ENCODE assay signal across 3 fruit fly cellular contexts in genomic region chr2L:16275809-16276178, dm6.
TF ChIP-seq lines count a peak whose summit lies in the region.

No protein-coding gene starts in this region.

TF ChIP-seq in whole organism, embryonic, 481 proteins besides CTCF, POLR2A, EP300 and RAD21 (continued from another document and continues in another):
- 0 out of 2 replicates have a peak, but pooled peaks have one; percentile 30 for TF ChIP-seq CG11696 (GFP tag; IDR thresholded peaks at IDR 0.05; lab: Robert Waterston, UW)
- peak; percentile 51 for TF ChIP-seq CG8924 (tag; optimal IDR thresholded peaks at IDR 0.05; lab: Kevin White, UChicago)
- TF ChIP-seq unpg (GFP tag; optimal IDR thresholded peaks at IDR 0.05; lab: Kevin White, UChicago): peak; percentile 55
- peak; percentile 21 for TF ChIP-seq CG12219 (GFP tag; optimal IDR thresholded peaks at IDR 0.05; lab: Kevin White, UChicago)
- peak; percentile 45 for TF ChIP-seq CG6854 (GFP tag; optimal IDR thresholded peaks at IDR 0.05; lab: Kevin White, UChicago)
- peak; percentile 13 for TF ChIP-seq Mad (GFP tag; optimal IDR thresholded peaks at IDR 0.05; lab: Kevin White, UChicago)
- TF ChIP-seq eve (GFP tag; optimal IDR thresholded peaks at IDR 0.05; lab: Kevin White, UChicago): peak in 1 of 2 experiments; percentile 80
- peak; percentile 89 for TF ChIP-seq Drgx (GFP tag; IDR thresholded peaks at IDR 0.05; lab: Robert Waterston, UW)
- peak; percentile 33 for TF ChIP-seq CG4854 (GFP tag; optimal IDR thresholded peaks at IDR 0.05; lab: Kevin White, UChicago)
- TF ChIP-seq dpn (GFP tag; optimal IDR thresholded peaks at IDR 0.05; lab: Kevin White, UChicago): peak; percentile 3 to 22
- peak; percentile 25 for TF ChIP-seq CG12769 (tag; optimal IDR thresholded peaks at IDR 0.05; lab: Kevin White, UChicago)
- TF ChIP-seq CG16815 (GFP tag; optimal IDR thresholded peaks at IDR 0.05; lab: Kevin White, UChicago): peak; percentile 24
- TF ChIP-seq CG13424 (tag; optimal IDR thresholded peaks at IDR 0.05; lab: Kevin White, UChicago): peak; percentile 28
- no peak for TF ChIP-seq da (GFP tag; optimal IDR thresholded peaks at IDR 0.05; lab: Kevin White, UChicago)
- TF ChIP-seq Hr3 (GFP tag; optimal IDR thresholded peaks at IDR 0.05; lab: Kevin White, UChicago): peak; percentile 16
- no peak for TF ChIP-seq Tbp (GFP tag; optimal IDR thresholded peaks at IDR 0.05; lab: Kevin White, UChicago)
- peak; percentile 51 for TF ChIP-seq lmd (GFP tag; IDR thresholded peaks at IDR 0.05; lab: Robert Waterston, UW)
- no peak for TF ChIP-seq Oaz (GFP tag; IDR thresholded peaks at IDR 0.05; lab: Robert Waterston, UW)
- peak; percentile 50 for TF ChIP-seq CG10147 (GFP tag; optimal IDR thresholded peaks at IDR 0.05; lab: Kevin White, UChicago)
- no peak for TF ChIP-seq Dll (GFP tag; IDR thresholded peaks at IDR 0.05; lab: Robert Waterston, UW; ENCODE audit: partially characterized antibody)
- peak; percentile 55 for TF ChIP-seq org-1 (GFP tag; optimal IDR thresholded peaks at IDR 0.05; lab: Kevin White, UChicago)
- no peak for TF ChIP-seq CG17568 (GFP tag; optimal IDR thresholded peaks at IDR 0.05; lab: Kevin White, UChicago)
- peak; percentile 44 for TF ChIP-seq CG10979 (tag; optimal IDR thresholded peaks at IDR 0.05; lab: Kevin White, UChicago)
- TF ChIP-seq NfI (GFP tag; optimal IDR thresholded peaks at IDR 0.05; lab: Kevin White, UChicago): peak; percentile 42
- TF ChIP-seq so (GFP tag; IDR thresholded peaks at IDR 0.05; lab: Robert Waterston, UW): no peak
- TF ChIP-seq dmrt99B (tag; optimal IDR thresholded peaks at IDR 0.05; lab: Kevin White, UChicago): peak; percentile 66
- no peak for TF ChIP-seq cad (GFP tag; optimal IDR thresholded peaks at IDR 0.05; lab: Kevin White, UChicago)
- TF ChIP-seq pum (GFP tag; optimal IDR thresholded peaks at IDR 0.05; lab: Kevin White, UChicago): no peak
- TF ChIP-seq CG10209 (GFP tag; optimal IDR thresholded peaks at IDR 0.05; lab: Kevin White, UChicago): peak; percentile 60
- peak; percentile 30 for TF ChIP-seq HLH54F (GFP tag; optimal IDR thresholded peaks at IDR 0.05; lab: Kevin White, UChicago)
- TF ChIP-seq CG31441 (GFP tag; IDR thresholded peaks at IDR 0.05; lab: Robert Waterston, UW): peak; percentile 61
- no peak for TF ChIP-seq CG10274 (GFP tag; optimal IDR thresholded peaks at IDR 0.05; lab: Kevin White, UChicago)
- no peak for TF ChIP-seq Ets97D (GFP tag; optimal IDR thresholded peaks at IDR 0.05; lab: Kevin White, UChicago)
- peak; percentile 35 for TF ChIP-seq CG30403 (GFP tag; optimal IDR thresholded peaks at IDR 0.05; lab: Kevin White, UChicago)
- no peak for TF ChIP-seq Lim3 (GFP tag; IDR thresholded peaks at IDR 0.05; lab: Robert Waterston, UW)
- peak; percentile 4 for TF ChIP-seq Dek (tag; optimal IDR thresholded peaks at IDR 0.05; lab: Kevin White, UChicago)
- TF ChIP-seq fd64A (GFP tag; optimal IDR thresholded peaks at IDR 0.05; lab: Kevin White, UChicago): no peak
- TF ChIP-seq Blimp-1 (GFP tag; optimal IDR thresholded peaks at IDR 0.05; lab: Kevin White, UChicago): peak; percentile 52
- peak; percentile 19 for TF ChIP-seq Dip3 (GFP tag; optimal IDR thresholded peaks at IDR 0.05; lab: Kevin White, UChicago)
- TF ChIP-seq CG14710 (tag; optimal IDR thresholded peaks at IDR 0.05; lab: Kevin White, UChicago): peak; percentile 11
- TF ChIP-seq caup (GFP tag; optimal IDR thresholded peaks at IDR 0.05; lab: Kevin White, UChicago; ENCODE audit: severe bottlenecking): peak; percentile 61
- TF ChIP-seq CG18599 (GFP tag; optimal IDR thresholded peaks at IDR 0.05; lab: Kevin White, UChicago): peak; percentile 86
- TF ChIP-seq nmo (GFP tag; optimal IDR thresholded peaks at IDR 0.05; lab: Kevin White, UChicago): peak; percentile 53
- TF ChIP-seq Lpt (GFP tag; optimal IDR thresholded peaks at IDR 0.05; lab: Kevin White, UChicago): no peak

TF ChIP-seq in whole organism, prepupa, 60 proteins besides CTCF, POLR2A, EP300 and RAD21 (continued from another document):
- TF ChIP-seq CG11294 (GFP tag; IDR thresholded peaks at IDR 0.05; lab: Robert Waterston, UW) (peak; percentile 59), CG6854 (GFP tag; optimal IDR thresholded peaks at IDR 0.05; lab: Kevin White, UChicago) (no peak), Lpt (GFP tag; optimal IDR thresholded peaks at IDR 0.05; lab: Kevin White, UChicago) (peak; percentile 39), CG8319 (GFP tag; optimal IDR thresholded peaks at IDR 0.05; lab: Kevin White, UChicago) (no peak), CG10631 (GFP tag; optimal IDR thresholded peaks at IDR 0.05; lab: Kevin White, UChicago) (peak; percentile 50), CG31627 (GFP tag; optimal IDR thresholded peaks at IDR 0.05; lab: Kevin White, UChicago) (peak; percentile 10), topi (GFP tag; optimal IDR thresholded peaks at IDR 0.05; lab: Kevin White, UChicago) (peak; percentile 52), CG6792 (GFP tag; optimal IDR thresholded peaks at IDR 0.05; lab: Kevin White, UChicago) (no peak), CG32006 (GFP tag; optimal IDR thresholded peaks at IDR 0.05; lab: Kevin White, UChicago) (peak; percentile 89), CG3919 (GFP tag; optimal IDR thresholded peaks at IDR 0.05; lab: Kevin White, UChicago) (peak; percentile 27), CG7368 (GFP tag; optimal IDR thresholded peaks at IDR 0.05; lab: Kevin White, UChicago) (no peak), Eip93F (GFP tag; optimal IDR thresholded peaks at IDR 0.05; lab: Kevin White, UChicago) (no peak), fd85E (GFP tag; optimal IDR thresholded peaks at IDR 0.05; lab: Kevin White, UChicago) (no peak), dac (GFP tag; optimal IDR thresholded peaks at IDR 0.05; lab: Kevin White, UChicago) (peak; percentile 72), CG1621 (tag; optimal IDR thresholded peaks at IDR 0.05; lab: Kevin White, UChicago) (peak; percentile 28), Blimp-1 (GFP tag; optimal IDR thresholded peaks at IDR 0.05; lab: Kevin White, UChicago) (no peak), CG6163 (GFP tag; IDR thresholded peaks at IDR 0.05; lab: Robert Waterston, UW) (peak; percentile 83), Smox (GFP tag; optimal IDR thresholded peaks at IDR 0.05; lab: Kevin White, UChicago) (no peak), Sox15 (GFP tag; optimal IDR thresholded peaks at IDR 0.05; lab: Kevin White, UChicago) (no peak), Hr4 (GFP tag; optimal IDR thresholded peaks at IDR 0.05; lab: Kevin White, UChicago) (peak; percentile 90), pdm3 (GFP tag; optimal IDR thresholded peaks at IDR 0.05; lab: Kevin White, UChicago) (peak; percentile 48), CG4318 (GFP tag; optimal IDR thresholded peaks at IDR 0.05; lab: Kevin White, UChicago) (peak; percentile 85), lz (GFP tag; optimal IDR thresholded peaks at IDR 0.05; lab: Kevin White, UChicago) (peak; percentile 30), CG15336 (GFP tag; IDR thresholded peaks at IDR 0.05; lab: Robert Waterston, UW) (peak; percentile 79), CG6276 (GFP tag; optimal IDR thresholded peaks at IDR 0.05; lab: Kevin White, UChicago) (peak; percentile 77), vri (GFP tag; optimal IDR thresholded peaks at IDR 0.05; lab: Kevin White, UChicago) (no peak), Gug (GFP tag; IDR thresholded peaks at IDR 0.05; lab: Robert Waterston, UW) (peak; percentile 51; the same call in 1 of the 2 replicates), Eip78C (GFP tag; lab: Kevin White, UChicago) (peak; percentile 86), CG9139 (GFP tag; optimal IDR thresholded peaks at IDR 0.05; lab: Kevin White, UChicago) (no peak), Hr38 (GFP tag; optimal IDR thresholded peaks at IDR 0.05; lab: Kevin White, UChicago) (no peak), Hr39 (GFP tag; optimal IDR thresholded peaks at IDR 0.05; lab: Kevin White, UChicago) (peak; percentile 8), svp (GFP tag; lab: Kevin White, UChicago) (peak; percentile 80), Sox102F (GFP tag; optimal IDR thresholded peaks at IDR 0.05; lab: Kevin White, UChicago) (peak; percentile 49), fkh (GFP tag; optimal IDR thresholded peaks at IDR 0.05; lab: Kevin White, UChicago) (no peak), ss (GFP tag; optimal IDR thresholded peaks at IDR 0.05; lab: Kevin White, UChicago) (no peak), CG11902 (GFP tag; optimal IDR thresholded peaks at IDR 0.05; lab: Kevin White, UChicago) (no peak), CG8632 (GFP tag; optimal IDR thresholded peaks at IDR 0.05; lab: Kevin White, UChicago) (peak; percentile 18), net (GFP tag; optimal IDR thresholded peaks at IDR 0.05; lab: Kevin White, UChicago) (peak; percentile 32), OdsH (GFP tag; optimal IDR thresholded peaks at IDR 0.05; lab: Kevin White, UChicago) (peak; percentile 57), eg (GFP tag; IDR thresholded peaks at IDR 0.05; lab: Robert Waterston, UW) (peak; percentile 83), CG10669 (GFP tag; optimal IDR thresholded peaks at IDR 0.05; lab: Kevin White, UChicago) (peak; percentile 43)

TF ChIP-seq in whole organism, wandering third instar larva, 38 proteins besides CTCF, POLR2A, EP300 and RAD21 (continued from another document):
- TF ChIP-seq GATAd (GFP tag; optimal IDR thresholded peaks at IDR 0.05; lab: Kevin White, UChicago) (no peak), Dif (GFP tag; optimal IDR thresholded peaks at IDR 0.05; lab: Kevin White, UChicago; ENCODE audit: partially characterized antibody) (no peak), OdsH (GFP tag; optimal IDR thresholded peaks at IDR 0.05; lab: Kevin White, UChicago) (no peak), rgr (GFP tag; optimal IDR thresholded peaks at IDR 0.05; lab: Kevin White, UChicago) (no peak), Jra (GFP tag; optimal IDR thresholded peaks at IDR 0.05; lab: Kevin White, UChicago) (no peak), N (GFP tag; optimal IDR thresholded peaks at IDR 0.05; lab: Kevin White, UChicago) (no peak), Hnf4 (GFP tag; optimal IDR thresholded peaks at IDR 0.05; lab: Kevin White, UChicago) (no peak), sage (GFP tag; optimal IDR thresholded peaks at IDR 0.05; lab: Kevin White, UChicago) (no peak), Mio (GFP tag; optimal IDR thresholded peaks at IDR 0.05; lab: Kevin White, UChicago) (no peak), foxo (GFP tag; optimal IDR thresholded peaks at IDR 0.05; lab: Kevin White, UChicago) (peak in 1 of 2 experiments; percentile 30), usp (GFP tag; optimal IDR thresholded peaks at IDR 0.05; lab: Kevin White, UChicago) (no peak), brk (GFP tag; optimal IDR thresholded peaks at IDR 0.05; lab: Kevin White, UChicago) (no peak), ey (GFP tag; optimal IDR thresholded peaks at IDR 0.05; lab: Kevin White, UChicago) (no peak), woc (GFP tag; optimal IDR thresholded peaks at IDR 0.05; lab: Kevin White, UChicago) (no peak)
